Fruit fly (Drosophila melanogaster) whole organism, embryonic: ENCODE data around the gene CG11342.

Experiments used
- Awh ChIP-seq: fragments of 200-800 bp; sonication (Bioruptor generic); IDR thresholded peaks from 2 replicates; pipeline ENCODE4, ENCODE4 v1.3.6; 2022; ENCODE audit warnings: missing biosample characterization, missing genetic modification characterization
- Bteb2 ChIP-seq: fragments of 200-800 bp; sonication (Bioruptor generic); optimal IDR thresholded peaks from 2 replicates; lab custom pipeline; 2016; ENCODE audit warnings: missing biosample characterization, missing genetic modification characterization
- CG10147 ChIP-seq: fragments of 200-800 bp; sonication (Bioruptor generic); optimal IDR thresholded peaks from 2 replicates; lab custom pipeline; 2019; ENCODE audit warnings: missing biosample characterization, mild to moderate bottlenecking, missing genetic modification characterization, moderate library complexity
- CG10543 ChIP-seq: fragments of 200-800 bp; sonication (Bioruptor generic); optimal IDR thresholded peaks from 3 replicates; lab custom pipeline; 2017; ENCODE audit warnings: missing biosample characterization, mild to moderate bottlenecking, missing genetic modification characterization, moderate library complexity
- CG11085 ChIP-seq: fragments of 200-800 bp; sonication (Bioruptor generic); IDR thresholded peaks from 2 replicates; pipeline ENCODE4 v1.3.6; 2022; ENCODE audit warnings: missing biosample characterization, missing genetic modification characterization
- CG11247 ChIP-seq: fragments of 200-800 bp; sonication (Bioruptor generic); IDR thresholded peaks from 2 replicates; pipeline ENCODE4 v1.3.6; 2022; ENCODE audit warnings: missing biosample characterization, missing genetic modification characterization
- CG11560 ChIP-seq: fragments of 200-800 bp; sonication (Bioruptor generic); IDR thresholded peaks from 3 replicates; pipeline ENCODE4 v1.3.6; 2022; ENCODE audit warnings: missing biosample characterization, missing genetic modification characterization
- CG11696 ChIP-seq: fragments of 200-800 bp; sonication (Bioruptor generic); IDR thresholded peaks from 2 replicates; pipeline ENCODE4 v1.3.6; 2022; ENCODE audit warnings: missing biosample characterization, missing genetic modification characterization
- CG12236 ChIP-seq: fragments of 200-800 bp; sonication (Bioruptor generic); optimal IDR thresholded peaks from 2 replicates; lab custom pipeline; 2016; ENCODE audit warnings: missing biosample characterization, missing genetic modification characterization
- CG12299 ChIP-seq: fragments of 200-800 bp; sonication (Bioruptor generic); optimal IDR thresholded peaks from 2 replicates; lab custom pipeline; 2018; ENCODE audit warnings: missing biosample characterization, mild to moderate bottlenecking, missing genetic modification characterization
- CG12744 ChIP-seq: fragments of 200-800 bp; sonication (Bioruptor generic); optimal IDR thresholded peaks from 2 replicates; lab custom pipeline; 2016; ENCODE audit warnings: missing biosample characterization, missing genetic modification characterization
- CG1603 ChIP-seq: fragments of 200-800 bp; sonication (Bioruptor generic); optimal IDR thresholded peaks from 2 replicates; lab custom pipeline; 2019; ENCODE audit warnings: missing biosample characterization, mild to moderate bottlenecking, missing genetic modification characterization, moderate library complexity
- CG17359 ChIP-seq: fragments of 200-800 bp; sonication (Bioruptor generic); optimal IDR thresholded peaks from 3 replicates; lab custom pipeline; 2018; ENCODE audit warnings: missing biosample characterization, mild to moderate bottlenecking, missing genetic modification characterization, moderate library complexity
- CG18476 ChIP-seq: fragments of 200-800 bp; sonication (Bioruptor generic); optimal IDR thresholded peaks from 2 replicates; lab custom pipeline; 2016; ENCODE audit warnings: missing biosample characterization, mild to moderate bottlenecking, missing genetic modification characterization
- CG18599 ChIP-seq: fragments of 200-800 bp; sonication (Bioruptor generic); optimal IDR thresholded peaks from 3 replicates; lab custom pipeline; 2017; ENCODE audit warnings: missing biosample characterization, missing genetic modification characterization, mild to moderate bottlenecking, moderate library complexity, missing genetic modification reagents
- CG33557 ChIP-seq: fragments of 200-800 bp; sonication (Bioruptor generic); optimal IDR thresholded peaks from 2 replicates; lab custom pipeline; 2019; ENCODE audit warnings: missing biosample characterization, mild to moderate bottlenecking, missing genetic modification characterization, moderate library complexity
- CG5180 ChIP-seq: fragments of 200-800 bp; sonication (Bioruptor generic); optimal IDR thresholded peaks from 3 replicates; lab custom pipeline; 2017; ENCODE audit warnings: missing biosample characterization, missing genetic modification characterization, mild to moderate bottlenecking, moderate library complexity, missing genetic modification reagents
- CG6813 ChIP-seq: fragments of 200-800 bp; sonication (Bioruptor generic); optimal IDR thresholded peaks from 2 replicates; lab custom pipeline; 2017; ENCODE audit warnings: missing biosample characterization, missing genetic modification characterization, mild to moderate bottlenecking, moderate library complexity, missing genetic modification reagents
- CG8359 ChIP-seq: fragments of 200-800 bp; sonication (Bioruptor generic); optimal IDR thresholded peaks from 2 replicates; lab custom pipeline; 2017; ENCODE audit warnings: missing biosample characterization, mild to moderate bottlenecking, missing genetic modification characterization, borderline replicate concordance
- CG8478 ChIP-seq: fragments of >200 bp; optimal IDR thresholded peaks from 2 replicates; lab custom pipeline; 2018
- CG8924 ChIP-seq: fragments of 200-800 bp; optimal IDR thresholded peaks from 3 replicates; lab custom pipeline; 2019; ENCODE audit warnings: missing biosample characterization, mild to moderate bottlenecking, missing genetic modification characterization, moderate library complexity
- CTCF ChIP-seq: fragments of 200-800 bp; sonication (Bioruptor generic); optimal IDR thresholded peaks from 2 replicates; lab custom pipeline; 2017; ENCODE audit warnings: missing biosample characterization, mild to moderate bottlenecking, missing genetic modification characterization, moderate library complexity
- Chrac-16 ChIP-seq: fragments of 200-800 bp; sonication (Bioruptor generic); optimal IDR thresholded peaks from 3 replicates; lab custom pipeline; 2016; ENCODE audit warnings: missing biosample characterization, missing genetic modification characterization
- CkIIα-i1 ChIP-seq: fragments of 200-800 bp; sonication (Bioruptor generic); IDR thresholded peaks from 2 replicates; pipeline ENCODE4 v1.3.6; 2022; ENCODE audit warnings: missing biosample characterization, missing genetic modification characterization
- CoRest ChIP-seq: fragments of 200-800 bp; sonication (Bioruptor generic); optimal IDR thresholded peaks from 3 replicates; lab custom pipeline; 2018; ENCODE audit warnings: missing biosample characterization, mild to moderate bottlenecking, missing genetic modification characterization, moderate library complexity
- Dbx ChIP-seq: fragments of 200-800 bp; sonication (Bioruptor generic); IDR thresholded peaks from 3 replicates; pipeline ENCODE4 v1.3.6; 2022; ENCODE audit warnings: missing biosample characterization, missing genetic modification characterization
- Dip2 ChIP-seq: fragments of 200-800 bp; sonication (Bioruptor generic); IDR thresholded peaks from 2 replicates; pipeline ENCODE4 v1.3.6; 2022; ENCODE audit warnings: missing biosample characterization, missing genetic modification characterization
- Eip74EF ChIP-seq, 2 experiments: fragments of 200-800 bp in 1 of 2; fragments of >200 bp in 1 of 2; sonication (Bioruptor generic) in 1 of 2; optimal IDR thresholded peaks; 2 replicates each; lab custom pipeline; 2017 to 2019; ENCODE audit warnings: missing biosample characterization in 2 of 2, missing genetic modification characterization in 2 of 2, mild to moderate bottlenecking in 1 of 2, moderate library complexity in 1 of 2
- HLH3B ChIP-seq: fragments of 200-800 bp; sonication (Bioruptor generic); IDR thresholded peaks from 2 replicates; pipeline ENCODE4 v1.3.6; 2022; ENCODE audit warnings: missing biosample characterization, missing genetic modification characterization
- HmgD ChIP-seq: fragments of 200-800 bp; sonication (Bioruptor generic); optimal IDR thresholded peaks from 3 replicates; lab custom pipeline; 2016; ENCODE audit warnings: missing biosample characterization, missing genetic modification characterization
- Hmx ChIP-seq: fragments of 200-800 bp; sonication (Bioruptor generic); optimal IDR thresholded peaks from 2 replicates; lab custom pipeline; 2016; ENCODE audit warnings: missing biosample characterization, missing genetic modification characterization
- Lpt ChIP-seq: fragments of >200 bp; optimal IDR thresholded peaks from 2 replicates; lab custom pipeline; 2018; ENCODE audit warnings: missing biosample characterization, missing genetic modification characterization
- Max ChIP-seq: fragments of 200-800 bp; sonication (Bioruptor generic); optimal IDR thresholded peaks from 2 replicates; lab custom pipeline; 2016; ENCODE audit warnings: missing biosample characterization, mild to moderate bottlenecking, missing genetic modification characterization
- Pdp1 ChIP-seq, 2 experiments: fragments of 200-800 bp; sonication (Bioruptor generic); optimal IDR thresholded peaks; 3 replicates each; lab custom pipeline; 2016; ENCODE audit warnings: missing biosample characterization in 2 of 2, missing genetic modification characterization in 2 of 2, mild to moderate bottlenecking in 1 of 2, moderate library complexity in 1 of 2
- Six4 ChIP-seq: fragments of 200-800 bp; sonication (Bioruptor generic); optimal IDR thresholded peaks from 2 replicates; lab custom pipeline; 2016; ENCODE audit warnings: missing biosample characterization, missing genetic modification characterization
- Sox102F ChIP-seq: fragments of 200-800 bp; sonication (Bioruptor generic); optimal IDR thresholded peaks from 2 replicates; lab custom pipeline; 2018; ENCODE audit warnings: missing biosample characterization, mild to moderate bottlenecking, missing genetic modification characterization, moderate library complexity
- Spps ChIP-seq: fragments of 200-800 bp; sonication (Bioruptor generic); optimal IDR thresholded peaks from 2 replicates; lab custom pipeline; 2018; ENCODE audit warnings: missing biosample characterization, mild to moderate bottlenecking, missing genetic modification characterization
- Vsx1 ChIP-seq: fragments of 200-800 bp; sonication (Bioruptor generic); optimal IDR thresholded peaks from 2 replicates; lab custom pipeline; 2017; ENCODE audit warnings: missing biosample characterization, mild to moderate bottlenecking, missing genetic modification characterization, missing genetic modification reagents
- ara ChIP-seq: fragments of 200-800 bp; sonication (Bioruptor generic); IDR thresholded peaks from 2 replicates; pipeline ENCODE4 v1.3.6; 2022; ENCODE audit warnings: missing biosample characterization, missing genetic modification characterization
- bsh ChIP-seq, 2 experiments: fragments of 200-800 bp; sonication (Bioruptor generic); optimal IDR thresholded peaks; 2 replicates each; lab custom pipeline; 2017 to 2018; ENCODE audit warnings: mild to moderate bottlenecking in 2 of 2, missing biosample characterization in 2 of 2, missing genetic modification characterization in 2 of 2, moderate library complexity in 1 of 2
- btn ChIP-seq: fragments of 200-800 bp; sonication (Bioruptor generic); optimal IDR thresholded peaks from 2 replicates; lab custom pipeline; 2016; ENCODE audit warnings: missing biosample characterization, missing genetic modification characterization
- dimm ChIP-seq: fragments of 200-800 bp; sonication (Bioruptor generic); IDR thresholded peaks from 2 replicates; pipeline ENCODE4 v1.3.6; 2022; ENCODE audit warnings: missing biosample characterization, missing genetic modification characterization
- dmrt11E ChIP-seq: fragments of 200-800 bp; sonication (Bioruptor generic); optimal IDR thresholded peaks from 3 replicates; lab custom pipeline; 2018; ENCODE audit warnings: missing biosample characterization, mild to moderate bottlenecking, missing genetic modification characterization, moderate library complexity
- ewg ChIP-seq: fragments of 200-800 bp; sonication (Bioruptor generic); optimal IDR thresholded peaks from 3 replicates; lab custom pipeline; 2017; ENCODE audit warnings: mild to moderate bottlenecking, missing biosample characterization, missing genetic modification reagents, missing genetic modification characterization
- eyg ChIP-seq: fragments of 200-800 bp; sonication (Bioruptor generic); optimal IDR thresholded peaks from 3 replicates; lab custom pipeline; 2016; ENCODE audit warnings: missing biosample characterization, missing genetic modification characterization
- gem ChIP-seq: fragments of 200-800 bp; sonication (Bioruptor generic); optimal IDR thresholded peaks from 2 replicates; lab custom pipeline; 2019; ENCODE audit warnings: missing biosample characterization, mild to moderate bottlenecking, missing genetic modification characterization, moderate library complexity
- insv ChIP-seq, 2 experiments: fragments of 200-800 bp; sonication (Bioruptor generic); optimal IDR thresholded peaks; 3 replicates each; lab custom pipeline; 2016 to 2018; ENCODE audit warnings: missing biosample characterization in 2 of 2, missing genetic modification characterization in 2 of 2
- jing ChIP-seq: fragments of 200-800 bp; sonication (Bioruptor generic); optimal IDR thresholded peaks from 2 replicates; lab custom pipeline; 2018; ENCODE audit warnings: missing biosample characterization, mild to moderate bottlenecking, missing genetic modification characterization
- nerfin-2 ChIP-seq: fragments of 200-800 bp; sonication (Bioruptor generic); IDR thresholded peaks from 2 replicates; pipeline ENCODE4 v1.3.6; 2022; ENCODE audit warnings: missing biosample characterization, missing genetic modification characterization; ENCODE audit not compliant: partially characterized antibody
- pum ChIP-seq: fragments of 200-800 bp; sonication (Bioruptor generic); optimal IDR thresholded peaks from 2 replicates; lab custom pipeline; 2016; ENCODE audit warnings: missing biosample characterization, missing genetic modification characterization
- sd ChIP-seq: fragments of 200-800 bp; sonication (Bioruptor generic); optimal IDR thresholded peaks from 3 replicates; lab custom pipeline; 2018; ENCODE audit warnings: missing biosample characterization, mild to moderate bottlenecking, missing genetic modification characterization, moderate library complexity
- sim ChIP-seq: fragments of 200-800 bp; sonication (Bioruptor generic); IDR thresholded peaks from 2 replicates; pipeline ENCODE4 v1.3.6; 2022; ENCODE audit warnings: missing biosample characterization, missing genetic modification characterization

Gene CG11342

dm6 chr3L:4399905-4400304, 32.6 kb upstream of the CG11342 start (continued):
- TF ChIP-seq HmgD (GFP tag; lab: Kevin White, UChicago) = no peak
- TF ChIP-seq CG18599 (GFP tag; lab: Kevin White, UChicago) = no peak
- no peak for TF ChIP-seq CG11085 (GFP tag; lab: Robert Waterston, UW)
- TF ChIP-seq CG8924 (tag; lab: Kevin White, UChicago) = peak; percentile 6
- no peak for TF ChIP-seq CG11247 (GFP tag; lab: Robert Waterston, UW)
- no peak for TF ChIP-seq CG11696
- no peak for TF ChIP-seq insv (GFP tag; optimal IDR thresholded peaks at IDR 0.05; lab: Kevin White, UChicago)
- TF ChIP-seq CG17359 (tag; lab: Kevin White, UChicago) = peak; percentile 28
- no peak for TF ChIP-seq CkIIα-i1 (GFP tag; lab: Robert Waterston, UW)
- no peak for TF ChIP-seq jing (GFP tag; lab: Kevin White, UChicago)
- TF ChIP-seq dmrt11E (tag; lab: Kevin White, UChicago) = peak; percentile 17
- TF ChIP-seq HLH3B (GFP tag; lab: Robert Waterston, UW) = peak; percentile 20; the same call in 1 of the 2 replicates
- TF ChIP-seq Vsx1 (GFP tag; lab: Kevin White, UChicago) = no peak
- TF ChIP-seq Max = no peak
- no peak for TF ChIP-seq CG10543
- no peak for TF ChIP-seq CG11560
- TF ChIP-seq pum (GFP tag; lab: Kevin White, UChicago) = no peak
- no peak for TF ChIP-seq ewg (GFP tag; lab: Kevin White, UChicago)
- no peak for TF ChIP-seq CG5180 (GFP tag; lab: Kevin White, UChicago)
- TF ChIP-seq gem (tag; lab: Kevin White, UChicago) = peak; percentile 52
- TF ChIP-seq eyg (GFP tag; lab: Kevin White, UChicago) = no peak
- no peak for TF ChIP-seq Hmx (GFP tag; lab: Kevin White, UChicago)
- no peak for TF ChIP-seq CG18476 (GFP tag; lab: Kevin White, UChicago)
- TF ChIP-seq Bteb2 (GFP tag; lab: Kevin White, UChicago) = no peak
- no peak for TF ChIP-seq CG12744 (GFP tag; lab: Kevin White, UChicago)
- TF ChIP-seq dimm (GFP tag; lab: Robert Waterston, UW) = no peak
- TF ChIP-seq CG6813 (GFP tag; lab: Kevin White, UChicago) = no peak
- TF ChIP-seq CG1603 (tag; lab: Kevin White, UChicago) = peak; percentile 41
- no peak for TF ChIP-seq Chrac-16 (GFP tag; lab: Kevin White, UChicago)
- no peak for TF ChIP-seq sd
- TF ChIP-seq btn (GFP tag; lab: Kevin White, UChicago) = no peak
- TF ChIP-seq sim = no peak
- no peak for TF ChIP-seq Dip2
- no peak for TF ChIP-seq CTCF (GFP tag; lab: Kevin White, UChicago)
- TF ChIP-seq Eip74EF (GFP tag; optimal IDR thresholded peaks at IDR 0.05; lab: Kevin White, UChicago) = peak in 1 of 2 experiments; percentile 34
- TF ChIP-seq Lpt (GFP tag; lab: Kevin White, UChicago) = no peak
- no peak for TF ChIP-seq CG8359 (GFP tag; lab: Kevin White, UChicago)
- no peak for TF ChIP-seq CG8478 (lab: Kevin White, UChicago)
- no peak for TF ChIP-seq CG10147 (GFP tag; lab: Kevin White, UChicago)
- no peak for TF ChIP-seq Six4 (GFP tag; lab: Kevin White, UChicago)
- TF ChIP-seq Spps (tag; lab: Kevin White, UChicago) = no peak
- TF ChIP-seq Pdp1 (GFP tag; optimal IDR thresholded peaks at IDR 0.05; lab: Kevin White, UChicago) = no peak
- peak; percentile 28; the same call in 1 of the 2 replicates for TF ChIP-seq ara (GFP tag; lab: Robert Waterston, UW)
- no peak for TF ChIP-seq CG12236
- TF ChIP-seq nerfin-2 (GFP tag; lab: Robert Waterston, UW) = no peak
- no peak for TF ChIP-seq Awh
- no peak for TF ChIP-seq Dbx (GFP tag; lab: Robert Waterston, UW)
- no peak for TF ChIP-seq CG33557 (GFP tag; lab: Kevin White, UChicago)
- no peak for TF ChIP-seq CoRest (tag; lab: Kevin White, UChicago)
- TF ChIP-seq CG12299 (tag; lab: Kevin White, UChicago) = no peak
- peak; percentile 40 for TF ChIP-seq Sox102F
- peak in 1 of 2 experiments; percentile 72 for TF ChIP-seq bsh (GFP tag; optimal IDR thresholded peaks at IDR 0.05; lab: Kevin White, UChicago)
